Fruit fly (Drosophila melanogaster) whole organism, adult: ENCODE results near the gene CG7857.

ENCODE experiments used
- CG33017 ChIP-seq: fragments of 200-800 bp; sonication (Bioruptor generic); optimal IDR thresholded peaks from 2 replicates; lab custom pipeline; 2018; ENCODE audit warnings: missing biosample characterization, mild to moderate bottlenecking, missing genetic modification characterization, moderate library complexity
- Hr96 ChIP-seq: fragments of 200-800 bp; sonication (Bioruptor generic); optimal IDR thresholded peaks from 2 replicates; lab custom pipeline; 2016; ENCODE audit warnings: missing biosample characterization, missing genetic modification characterization
- Mnt ChIP-seq: fragments of 200-800 bp; sonication (Bioruptor generic); optimal IDR thresholded peaks from 2 replicates; lab custom pipeline; 2016; ENCODE audit warnings: missing biosample characterization, mild to moderate bottlenecking, missing genetic modification characterization
- cnc ChIP-seq, 2 experiments: fragments of >200 bp; optimal IDR thresholded peaks; 2 replicates each; lab custom pipeline; 2017
- ovo ChIP-seq: fragments of 200-800 bp; sonication (Bioruptor generic); optimal IDR thresholded peaks from 2 replicates; lab custom pipeline; 2016; ENCODE audit warnings: missing biosample characterization, missing genetic modification characterization

dm6 chr3L:15531423-15532325, 27.0 kb upstream of the CG7857 start, which contains the start of gene CG43248:
- TF ChIP-seq ovo (GFP tag; lab: Kevin White, UChicago) (no peak), CG33017 (tag; lab: Kevin White, UChicago) (no peak), Hr96 (GFP tag; lab: Kevin White, UChicago) (no peak), cnc (optimal IDR thresholded peaks at IDR 0.05; lab: Kevin White, UChicago) (no peak), Mnt (GFP tag; lab: Kevin White, UChicago) (no peak)
